Worm (Caenorhabditis elegans) whole organism, L4/young adult: ENCODE results near the gene Y64G10A.1.
A peak's percentile ranks its signal among the peaks of the same experiment; 100 is the strongest.

ENCODE experiments used
- W03F9.2 ChIP-seq: fragments of 150-350 bp; optimal IDR thresholded peaks from 2 replicates; lab custom pipeline; 2014; ENCODE audit warnings: missing biosample characterization, missing genetic modification characterization
- dao-5 ChIP-seq: sonication (generic microtip); optimal IDR thresholded peaks from 2 replicates; lab custom pipeline; 2016; ENCODE audit warnings: missing genotype, missing genetic modification characterization, moderate library complexity, missing compliant biosample characterization
- him-1 ChIP-seq: sonication (generic microtip); optimal IDR thresholded peaks from 2 replicates; lab custom pipeline; 2016; ENCODE audit warnings: missing genotype, missing genetic modification reagents, missing genetic modification characterization, missing compliant biosample characterization

Gene Y64G10A.1

ce11 chrIV:14230799-14231198, 8.1 kb downstream of the Y64G10A.1 start, which contains the start of gene F02H6.6:
Gene F02H6.6, minus strand, starts transcription at chrIV:14230899.
- TF ChIP-seq W03F9.2 (tag; lab: Kevin White, UChicago) (no peak), dao-5 (tag; lab: Kevin White, UChicago) (no peak), him-1 (tag; lab: Kevin White, UChicago) (no peak)

- TF ChIP-seq W03F9.2 (tag; lab: Kevin White, UChicago) = no peak
Observed at ce11 chrIV:14228069-14228468, 10.8 kb downstream of the Y64G10A.1 start, which contains the start of gene F02H6.7. Gene F02H6.7, minus strand, starts transcription at chrIV:14228169.

- TF ChIP-seq dao-5 (tag; lab: Kevin White, UChicago) (no peak), him-1 (tag; lab: Kevin White, UChicago) (no peak), W03F9.2 (tag; lab: Kevin White, UChicago) (no peak)
Observed at ce11 chrIV:14227138-14227537, 11.7 kb downstream of the Y64G10A.1 start.

ce11 chrIV:14224912-14225311, 14.0 kb downstream of the Y64G10A.1 start:
- TF ChIP-seq W03F9.2 (tag; lab: Kevin White, UChicago) (peak; percentile 48), him-1 (tag; lab: Kevin White, UChicago) (no peak), dao-5 (tag; lab: Kevin White, UChicago) (peak; percentile 14)

ce11 chrIV:14219714-14220113, 19.2 kb downstream of the Y64G10A.1 start, which contains the start of gene sqrd-1:
Gene sqrd-1, plus strand, starts transcription at chrIV:14219871.
- TF ChIP-seq him-1 (tag; lab: Kevin White, UChicago) (no peak), dao-5 (tag; lab: Kevin White, UChicago) (no peak), W03F9.2 (tag; lab: Kevin White, UChicago) (no peak)

- no peak for TF ChIP-seq dao-5 (tag; lab: Kevin White, UChicago)
- no peak for TF ChIP-seq him-1 (tag; lab: Kevin White, UChicago)
- no peak for TF ChIP-seq W03F9.2 (tag; lab: Kevin White, UChicago)
Observed at ce11 chrIV:14215777-14216176, 23.1 kb downstream of the Y64G10A.1 start.

- TF ChIP-seq W03F9.2 (tag; lab: Kevin White, UChicago) = no peak
- no peak for TF ChIP-seq him-1 (tag; lab: Kevin White, UChicago)
- TF ChIP-seq dao-5 (tag; lab: Kevin White, UChicago) = no peak
Observed at ce11 chrIV:14203162-14203561, 35.7 kb downstream of the Y64G10A.1 start, which contains the start of gene F02H6.3. Gene F02H6.3, plus strand, starts transcription at chrIV:14203427.

ce11 chrIV:14196176-14196575, 42.7 kb downstream of the Y64G10A.1 start, which contains the start of gene F02H6.2:
Gene F02H6.2, plus strand, starts transcription at chrIV:14196476.
- TF ChIP-seq W03F9.2 (tag; lab: Kevin White, UChicago) (no peak), him-1 (tag; lab: Kevin White, UChicago) (no peak), dao-5 (tag; lab: Kevin White, UChicago) (no peak)

- no peak for TF ChIP-seq him-1 (tag; lab: Kevin White, UChicago)
- TF ChIP-seq dao-5 (tag; lab: Kevin White, UChicago) = no peak
- TF ChIP-seq W03F9.2 (tag; lab: Kevin White, UChicago) = no peak
Observed at ce11 chrIV:14194317-14194716, 44.6 kb downstream of the Y64G10A.1 start.

- TF ChIP-seq him-1 (tag; lab: Kevin White, UChicago) = no peak
- TF ChIP-seq dao-5 (tag; lab: Kevin White, UChicago) = no peak
- no peak for TF ChIP-seq W03F9.2 (tag; lab: Kevin White, UChicago)
Observed at ce11 chrIV:14193196-14193595, 45.7 kb downstream of the Y64G10A.1 start, which contains the start of gene K01G12.3. Gene K01G12.3, plus strand, starts transcription at chrIV:14193496.

- no peak for TF ChIP-seq W03F9.2 (tag; lab: Kevin White, UChicago)
- TF ChIP-seq him-1 (tag; lab: Kevin White, UChicago) = no peak
- TF ChIP-seq dao-5 (tag; lab: Kevin White, UChicago) = no peak
Observed at ce11 chrIV:14191919-14192318, 47.0 kb downstream of the Y64G10A.1 start, which contains the start of gene K01G12.22. Gene K01G12.22, plus strand, starts transcription at chrIV:14192219.

- no peak for TF ChIP-seq W03F9.2 (tag; lab: Kevin White, UChicago)
- no peak for TF ChIP-seq him-1 (tag; lab: Kevin White, UChicago)
- TF ChIP-seq dao-5 (tag; lab: Kevin White, UChicago) = no peak
Observed at ce11 chrIV:14186264-14186663, 52.6 kb downstream of the Y64G10A.1 start.
